Worm (Caenorhabditis elegans): ENCODE measurements around the gene dod-22.

ce11 chrIV:12948470-12948869 lies 16.7 kb upstream of the dod-22 start, which contains the start of gene F55G11.10:
- TF ChIP-seq cog-1 (tag; optimal IDR thresholded peaks at IDR 0.05): no peak
- no peak for TF ChIP-seq ref-1 (GFP tag; conservative IDR thresholded peaks at IDR 0.05)
- TF ChIP-seq ztf-29 (GFP tag; IDR thresholded peaks at IDR 0.05): no peak
